1 fruit fly cellular context compared by ENCODE assay signal in the genomic region with DNA sequence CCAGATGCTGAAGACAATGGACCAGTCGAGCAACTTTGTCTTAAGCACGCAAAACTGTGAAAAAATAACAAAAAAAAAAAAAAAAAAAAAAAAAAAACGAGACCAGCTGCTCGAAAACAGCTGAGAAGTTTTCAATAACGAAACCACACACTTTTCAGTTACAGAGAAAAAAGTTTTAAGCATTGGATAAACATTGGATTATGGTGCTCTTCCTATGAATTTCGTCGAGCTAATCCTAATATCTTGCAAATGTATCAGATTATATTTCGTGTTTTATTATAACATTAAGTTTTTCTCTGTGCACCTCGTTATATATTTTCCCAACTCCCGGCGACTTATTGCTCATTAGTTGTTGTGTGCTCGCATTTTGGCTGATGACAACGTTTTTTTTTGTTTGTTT.
TF ChIP-seq lines count a peak whose summit lies in the region.

No protein-coding gene starts in this region.

TF ChIP-seq in whole organism, embryonic, 481 proteins besides CTCF, POLR2A, EP300 and RAD21 (continued from another document and continues in another):
- TF ChIP-seq CG8944 (GFP tag; optimal IDR thresholded peaks at IDR 0.05; lab: Kevin White, UChicago) (peak; percentile 2), nau (GFP tag; optimal IDR thresholded peaks at IDR 0.05; lab: Kevin White, UChicago) (no peak), fru (optimal IDR thresholded peaks at IDR 0.05; lab: Kevin White, UChicago) (no peak), CG2120 (GFP tag; optimal IDR thresholded peaks at IDR 0.05; lab: Kevin White, UChicago) (peak; percentile 59), Drgx (GFP tag; IDR thresholded peaks at IDR 0.05; lab: Robert Waterston, UW) (peak; percentile 60), luna (GFP tag; optimal IDR thresholded peaks at IDR 0.05; lab: Kevin White, UChicago) (no peak), CG17359 (tag; optimal IDR thresholded peaks at IDR 0.05; lab: Kevin White, UChicago) (peak; percentile 63), CG4404 (GFP tag; IDR thresholded peaks at IDR 0.05; lab: Robert Waterston, UW) (no peak), Fer1 (GFP tag; optimal IDR thresholded peaks at IDR 0.05; lab: Kevin White, UChicago) (peak; percentile 71), Stat92E (GFP tag; optimal IDR thresholded peaks at IDR 0.05; lab: Kevin White, UChicago) (no peak), CG17568 (GFP tag; optimal IDR thresholded peaks at IDR 0.05; lab: Kevin White, UChicago) (no peak), ken (GFP tag; IDR thresholded peaks at IDR 0.05; lab: Robert Waterston, UW) (no peak), CG4360 (GFP tag; IDR thresholded peaks at IDR 0.05; lab: Robert Waterston, UW) (no peak), Sry-β (GFP tag; optimal IDR thresholded peaks at IDR 0.05; lab: Kevin White, UChicago) (no peak), jing (GFP tag; optimal IDR thresholded peaks at IDR 0.05; lab: Kevin White, UChicago) (no peak), CG12155 (GFP tag; optimal IDR thresholded peaks at IDR 0.05; lab: Kevin White, UChicago) (no peak), YL-1 (GFP tag; optimal IDR thresholded peaks at IDR 0.05; lab: Kevin White, UChicago) (no peak), CG17186 (GFP tag; optimal IDR thresholded peaks at IDR 0.05; lab: Kevin White, UChicago) (no peak), usp (GFP tag; optimal IDR thresholded peaks at IDR 0.05; lab: Kevin White, UChicago) (no peak), ara (GFP tag; IDR thresholded peaks at IDR 0.05; lab: Robert Waterston, UW) (0 out of 2 replicates have a peak, but pooled peaks have one; percentile 35), inv (GFP tag; IDR thresholded peaks at IDR 0.05; lab: Robert Waterston, UW; ENCODE audit: partially characterized antibody) (no peak), ssp (GFP tag; IDR thresholded peaks at IDR 0.05; lab: Robert Waterston, UW) (no peak), otp (GFP tag; IDR thresholded peaks at IDR 0.05; lab: Robert Waterston, UW) (peak; percentile 32; the same call in 1 of the 3 replicates), CG16779 (GFP tag; IDR thresholded peaks at IDR 0.05; lab: Robert Waterston, UW) (no peak), CG11695 (GFP tag; IDR thresholded peaks at IDR 0.05; lab: Robert Waterston, UW) (peak; percentile 72; the same call in 2 of the 3 replicates), CG3995 (GFP tag; optimal IDR thresholded peaks at IDR 0.05; lab: Kevin White, UChicago) (no peak), Mad (GFP tag; optimal IDR thresholded peaks at IDR 0.05; lab: Kevin White, UChicago) (no peak), CG33213 (GFP tag; optimal IDR thresholded peaks at IDR 0.05; lab: Kevin White, UChicago) (peak; percentile 9), CG7556 (GFP tag; optimal IDR thresholded peaks at IDR 0.05; lab: Kevin White, UChicago) (peak; percentile 46), CG16815 (GFP tag; optimal IDR thresholded peaks at IDR 0.05; lab: Kevin White, UChicago) (no peak), knrl (GFP tag; IDR thresholded peaks at IDR 0.05; lab: Robert Waterston, UW; ENCODE audit: partially characterized antibody) (no peak), CG1792 (GFP tag; optimal IDR thresholded peaks at IDR 0.05; lab: Kevin White, UChicago) (no peak), br (optimal IDR thresholded peaks at IDR 0.05; lab: Kevin White, UChicago) (no peak), CG9609 (GFP tag; optimal IDR thresholded peaks at IDR 0.05; lab: Kevin White, UChicago) (no peak), NC2β (GFP tag; optimal IDR thresholded peaks at IDR 0.05; lab: Kevin White, UChicago) (peak; percentile 0), CG18262 (tag; optimal IDR thresholded peaks at IDR 0.05; lab: Kevin White, UChicago) (peak; percentile 45), CG10565 (GFP tag; optimal IDR thresholded peaks at IDR 0.05; lab: Kevin White, UChicago) (no peak), GATAe (GFP tag; conservative IDR thresholded peaks at IDR 0.05; lab: Robert Waterston, UW) (no peak), cad (GFP tag; optimal IDR thresholded peaks at IDR 0.05; lab: Kevin White, UChicago) (no peak), CG12391 (tag; optimal IDR thresholded peaks at IDR 0.05; lab: Kevin White, UChicago) (peak; percentile 38), bab2 (GFP tag; optimal IDR thresholded peaks at IDR 0.05; lab: Kevin White, UChicago) (peak; percentile 43), CG17328 (GFP tag; IDR thresholded peaks at IDR 0.05; lab: Robert Waterston, UW) (peak; percentile 56), CG1603 (tag; optimal IDR thresholded peaks at IDR 0.05; lab: Kevin White, UChicago) (peak; percentile 30), D19B (GFP tag; optimal IDR thresholded peaks at IDR 0.05; lab: Kevin White, UChicago) (no peak), HmgZ (tag; optimal IDR thresholded peaks at IDR 0.05; lab: Kevin White, UChicago) (no peak), unc-4 (GFP tag; IDR thresholded peaks at IDR 0.05; lab: Robert Waterston, UW; ENCODE audit: partially characterized antibody) (no peak), wor (GFP tag; IDR thresholded peaks at IDR 0.05; lab: Robert Waterston, UW) (no peak), CoRest (tag; optimal IDR thresholded peaks at IDR 0.05; lab: Kevin White, UChicago) (peak; percentile 40), C15 (GFP tag; IDR thresholded peaks at IDR 0.05; lab: Robert Waterston, UW) (no peak), eve (GFP tag; optimal IDR thresholded peaks at IDR 0.05; lab: Kevin White, UChicago) (peak in 1 of 2 experiments; percentile 47), CG12744 (GFP tag; optimal IDR thresholded peaks at IDR 0.05; lab: Kevin White, UChicago) (peak; percentile 36), CHES-1-like (GFP tag; optimal IDR thresholded peaks at IDR 0.05; lab: Kevin White, UChicago) (no peak), CG11696 (GFP tag; IDR thresholded peaks at IDR 0.05; lab: Robert Waterston, UW) (0 out of 2 replicates have a peak, but pooled peaks have one; percentile 29), h (optimal IDR thresholded peaks at IDR 0.05; lab: Kevin White, UChicago) (no peak), fu2 (GFP tag; optimal IDR thresholded peaks at IDR 0.05; lab: Kevin White, UChicago) (peak; percentile 2), HLHmδ (GFP tag; optimal IDR thresholded peaks at IDR 0.05; lab: Kevin White, UChicago) (no peak), corto (GFP tag; optimal IDR thresholded peaks at IDR 0.05; lab: Kevin White, UChicago) (no peak), CG2116 (GFP tag; optimal IDR thresholded peaks at IDR 0.05; lab: Kevin White, UChicago) (no peak), abd-A (tag; optimal IDR thresholded peaks at IDR 0.05; lab: Kevin White, UChicago) (no peak), slp2 (GFP tag; optimal IDR thresholded peaks at IDR 0.05; lab: Kevin White, UChicago) (peak; percentile 46), CG17612 (GFP tag; IDR thresholded peaks at IDR 0.05; lab: Robert Waterston, UW) (no peak), CG33557 (GFP tag; optimal IDR thresholded peaks at IDR 0.05; lab: Kevin White, UChicago) (no peak), gsb (GFP tag; IDR thresholded peaks at IDR 0.05; lab: Robert Waterston, UW) (peak; percentile 51; the same call in 1 of the 2 replicates), bcd (GFP tag; optimal IDR thresholded peaks at IDR 0.05; lab: Kevin White, UChicago) (peak; percentile 34), CG4328 (GFP tag; optimal IDR thresholded peaks at IDR 0.05; lab: Kevin White, UChicago) (no peak), Dll (GFP tag; IDR thresholded peaks at IDR 0.05; lab: Robert Waterston, UW; ENCODE audit: partially characterized antibody) (no peak), PHDP (tag; optimal IDR thresholded peaks at IDR 0.05; lab: Kevin White, UChicago) (peak; percentile 51), CG3281 (GFP tag; optimal IDR thresholded peaks at IDR 0.05; lab: Kevin White, UChicago) (peak; percentile 27), H15 (GFP tag; IDR thresholded peaks at IDR 0.05; lab: Robert Waterston, UW) (0 out of 3 replicates have a peak, but pooled peaks have one; percentile 38), org-1 (GFP tag; optimal IDR thresholded peaks at IDR 0.05; lab: Kevin White, UChicago) (no peak), vvl (GFP tag; IDR thresholded peaks at IDR 0.05; lab: Robert Waterston, UW) (peak; percentile 72), lov (optimal IDR thresholded peaks at IDR 0.05; lab: Kevin White, UChicago) (no peak), lov (GFP tag; IDR thresholded peaks at IDR 0.05; lab: Robert Waterston, UW) (peak; percentile 42; the same call in 1 of the 3 replicates), slbo (GFP tag; IDR thresholded peaks at IDR 0.05; lab: Robert Waterston, UW) (peak; percentile 74), tgo (GFP tag; IDR thresholded peaks at IDR 0.05; lab: Robert Waterston, UW) (peak; percentile 68; the same call in 2 of the 3 replicates), ranshi (GFP tag; IDR thresholded peaks at IDR 0.05; lab: Robert Waterston, UW) (0 out of 2 replicates have a peak, but pooled peaks have one; percentile 25), CG34422 (GFP tag; IDR thresholded peaks at IDR 0.05; lab: Robert Waterston, UW) (peak; percentile 62; the same call in 1 of the 3 replicates), grau (tag; optimal IDR thresholded peaks at IDR 0.05; lab: Kevin White, UChicago) (peak; percentile 35), CG11398 (GFP tag; optimal IDR thresholded peaks at IDR 0.05; lab: Kevin White, UChicago) (no peak), HLH3B (GFP tag; IDR thresholded peaks at IDR 0.05; lab: Robert Waterston, UW) (peak; percentile 51; the same call in 1 of the 2 replicates), Deaf1 (tag; optimal IDR thresholded peaks at IDR 0.05; lab: Kevin White, UChicago) (peak; percentile 12), CG6272 (GFP tag; IDR thresholded peaks at IDR 0.05; lab: Robert Waterston, UW) (peak; percentile 37; the same call in 1 of the 2 replicates), Spps (tag; optimal IDR thresholded peaks at IDR 0.05; lab: Kevin White, UChicago) (no peak), CG4282 (GFP tag; optimal IDR thresholded peaks at IDR 0.05; lab: Kevin White, UChicago) (no peak), nmo (GFP tag; optimal IDR thresholded peaks at IDR 0.05; lab: Kevin White, UChicago) (peak; percentile 46), Optix (GFP tag; IDR thresholded peaks at IDR 0.05; lab: Robert Waterston, UW) (no peak), nerfin-2 (GFP tag; IDR thresholded peaks at IDR 0.05; lab: Robert Waterston, UW; ENCODE audit: partially characterized antibody) (no peak), sqz (GFP tag; optimal IDR thresholded peaks at IDR 0.05; lab: Kevin White, UChicago) (peak; percentile 56), tin (GFP tag; optimal IDR thresholded peaks at IDR 0.05; lab: Kevin White, UChicago) (peak; percentile 32), CG13424 (tag; optimal IDR thresholded peaks at IDR 0.05; lab: Kevin White, UChicago) (peak; percentile 57), MTF-1 (GFP tag; optimal IDR thresholded peaks at IDR 0.05; lab: Kevin White, UChicago; ENCODE audit: borderline replicate concordance) (no peak), zfh1 (GFP tag; IDR thresholded peaks at IDR 0.05; lab: Robert Waterston, UW) (no peak), Doc3 (GFP tag; IDR thresholded peaks at IDR 0.05; lab: Robert Waterston, UW; ENCODE audit: partially characterized antibody) (no peak), exex (tag; optimal IDR thresholded peaks at IDR 0.05; lab: Kevin White, UChicago) (no peak), tio (GFP tag; optimal IDR thresholded peaks at IDR 0.05; lab: Kevin White, UChicago) (peak; percentile 43), Fer2 (tag; optimal IDR thresholded peaks at IDR 0.05; lab: Kevin White, UChicago) (no peak), tup (GFP tag; optimal IDR thresholded peaks at IDR 0.05; lab: Kevin White, UChicago) (no peak), hth (optimal IDR thresholded peaks at IDR 0.05; lab: Kevin White, UChicago) (no peak), Max (GFP tag; optimal IDR thresholded peaks at IDR 0.05; lab: Kevin White, UChicago) (no peak), Dek (tag; optimal IDR thresholded peaks at IDR 0.05; lab: Kevin White, UChicago) (peak; percentile 41), Oaz (GFP tag; IDR thresholded peaks at IDR 0.05; lab: Robert Waterston, UW) (peak; percentile 41; the same call in 1 of the 2 replicates), tna (GFP tag; IDR thresholded peaks at IDR 0.05; lab: Robert Waterston, UW; ENCODE audit: partially characterized antibody) (no peak), nom (GFP tag; optimal IDR thresholded peaks at IDR 0.05; lab: Kevin White, UChicago) (no peak), Abd-B (GFP tag; optimal IDR thresholded peaks at IDR 0.05; lab: Kevin White, UChicago) (peak; percentile 25), CG18619 (GFP tag; optimal IDR thresholded peaks at IDR 0.05; lab: Kevin White, UChicago) (no peak), fd96Cb (tag; optimal IDR thresholded peaks at IDR 0.05; lab: Kevin White, UChicago) (peak; percentile 28), CG10979 (tag; optimal IDR thresholded peaks at IDR 0.05; lab: Kevin White, UChicago) (no peak), CG2129 (GFP tag; IDR thresholded peaks at IDR 0.05; lab: Robert Waterston, UW; ENCODE audit: partially characterized antibody) (no peak), tx (GFP tag; optimal IDR thresholded peaks at IDR 0.05; lab: Kevin White, UChicago) (peak; percentile 6), ab (GFP tag; optimal IDR thresholded peaks at IDR 0.05; lab: Kevin White, UChicago) (no peak), CG10543 (GFP tag; optimal IDR thresholded peaks at IDR 0.05; lab: Kevin White, UChicago) (peak; percentile 27), sim (GFP tag; IDR thresholded peaks at IDR 0.05; lab: Robert Waterston, UW) (no peak), Elba2 (GFP tag; optimal IDR thresholded peaks at IDR 0.05; lab: Kevin White, UChicago) (no peak), CG34224 (GFP tag; IDR thresholded peaks at IDR 0.05; lab: Robert Waterston, UW; ENCODE audit: partially characterized antibody) (no peak; the same call in 2 of the 3 replicates), crol (GFP tag; IDR thresholded peaks at IDR 0.05; lab: Robert Waterston, UW) (no peak), bbx (GFP tag; IDR thresholded peaks at IDR 0.05; lab: Robert Waterston, UW; ENCODE audit: partially characterized antibody) (no peak), ATbp (GFP tag; optimal IDR thresholded peaks at IDR 0.05; lab: Kevin White, UChicago) (peak; percentile 16), Mrtf (GFP tag; IDR thresholded peaks at IDR 0.05; lab: Robert Waterston, UW) (peak; percentile 67; the same call in 2 of the 3 replicates), wdn (GFP tag; IDR thresholded peaks at IDR 0.05; lab: Robert Waterston, UW) (no peak), tap (tag; optimal IDR thresholded peaks at IDR 0.05; lab: Kevin White, UChicago) (peak; percentile 29), CG8359 (GFP tag; optimal IDR thresholded peaks at IDR 0.05; lab: Kevin White, UChicago; ENCODE audit: borderline replicate concordance) (no peak), emc (GFP tag; optimal IDR thresholded peaks at IDR 0.05; lab: Kevin White, UChicago) (no peak), CG6765 (GFP tag; optimal IDR thresholded peaks at IDR 0.05; lab: Kevin White, UChicago) (no peak), nerfin-1 (tag; optimal IDR thresholded peaks at IDR 0.05; lab: Kevin White, UChicago) (peak; percentile 3), Poxn (GFP tag; IDR thresholded peaks at IDR 0.05; lab: Robert Waterston, UW) (no peak), CG9215 (GFP tag; IDR thresholded peaks at IDR 0.05; lab: Robert Waterston, UW) (no peak), ac (GFP tag; optimal IDR thresholded peaks at IDR 0.05; lab: Kevin White, UChicago) (no peak)
